Worm (Caenorhabditis elegans) whole organism, L4 larva: ENCODE data around the gene T09A12.8.
A peak's percentile ranks its signal among the peaks of the same experiment; 100 is the strongest.

Source experiments
- F44E2.7 ChIP-seq: fragments of 200-800 bp; sonication (Bioruptor generic); IDR thresholded peaks from 2 replicates; pipeline ENCODE4 v2.1.2; 2022; ENCODE audit warnings: missing genetic modification characterization, missing compliant biosample characterization
- F49E8.2 ChIP-seq: sonication (generic microtip); optimal IDR thresholded peaks from 2 replicates; lab custom pipeline; 2016; ENCODE audit warnings: missing compliant biosample characterization, mild to moderate bottlenecking, missing genetic modification characterization, borderline replicate concordance
- T20F7.1 ChIP-seq: fragments of 200-800 bp; sonication (Bioruptor generic); optimal IDR thresholded peaks from 2 replicates; lab custom pipeline; 2018; ENCODE audit warnings: mild to moderate bottlenecking, missing genetic modification characterization, missing compliant biosample characterization
- Y48G9A.11 ChIP-seq: fragments of 200-800 bp; sonication (Bioruptor generic); IDR thresholded peaks from 2 replicates; pipeline ENCODE4 v1.3.6; 2022; ENCODE audit warnings: missing genetic modification reagents, missing genetic modification characterization, missing compliant biosample characterization
- aly-2 ChIP-seq: sonication (generic microtip); optimal IDR thresholded peaks from 2 replicates; lab custom pipeline; 2018; ENCODE audit warnings: missing biosample characterization, missing genetic modification characterization
- arid-1 ChIP-seq: fragments of 200-800 bp; sonication (Bioruptor generic); conservative IDR thresholded peaks from 2 replicates; pipeline ENCODE4 v1.3.6; 2022; ENCODE audit warnings: missing genetic modification reagents, missing genetic modification characterization, missing compliant biosample characterization
- ceh-32 ChIP-seq: sonication (generic microtip); optimal IDR thresholded peaks from 2 replicates; lab custom pipeline; 2016; ENCODE audit warnings: mild to moderate bottlenecking, missing genetic modification characterization, missing compliant biosample characterization; ENCODE audit not compliant: poor library complexity
- ces-1 ChIP-seq: fragments of 150-350 bp; sonication (generic microtip); optimal IDR thresholded peaks from 4 replicates; lab custom pipeline; 2014; ENCODE audit warnings: missing biosample characterization, missing genetic modification reagents, missing genetic modification characterization
- ctbp-1 ChIP-seq: fragments of 200-800 bp; sonication (Bioruptor generic); IDR thresholded peaks from 2 replicates; pipeline ENCODE4 v1.3.6; 2022; ENCODE audit warnings: missing genetic modification reagents, missing genetic modification characterization, missing compliant biosample characterization
- daf-12 ChIP-seq: fragments of 150-350 bp; optimal IDR thresholded peaks from 2 replicates; lab custom pipeline; 2014; ENCODE audit warnings: missing biosample characterization, missing genetic modification reagents, missing genetic modification characterization
- daf-16 ChIP-seq, 3 experiments: sonication (generic microtip); optimal IDR thresholded peaks; 2 replicates each; lab custom pipeline; 2016 to 2017; ENCODE audit warnings: missing genetic modification characterization in 3 of 3, missing genetic modification reagents in 3 of 3, mild to moderate bottlenecking in 2 of 3, missing compliant biosample characterization in 2 of 3, missing biosample characterization in 1 of 3, moderate library complexity in 1 of 3
- dmd-6 ChIP-seq: fragments of 200-800 bp; sonication (Bioruptor generic); IDR thresholded peaks from 2 replicates; pipeline ENCODE4 v1.3.6; 2022; ENCODE audit warnings: missing genetic modification reagents, missing genetic modification characterization, missing compliant biosample characterization
- dmd-8 ChIP-seq: fragments of 200-800 bp; sonication (Bioruptor generic); IDR thresholded peaks from 2 replicates; pipeline ENCODE4 v1.3.6; 2022; ENCODE audit warnings: missing genetic modification characterization, missing compliant biosample characterization
- duxl-1 ChIP-seq: sonication (generic microtip); optimal IDR thresholded peaks from 2 replicates; lab custom pipeline; 2016; ENCODE audit warnings: mild to moderate bottlenecking, missing genetic modification characterization, moderate library complexity, missing compliant biosample characterization; ENCODE audit not compliant: poor library complexity
- dve-1 ChIP-seq: sonication (generic microtip); optimal IDR thresholded peaks from 2 replicates; lab custom pipeline; 2017; ENCODE audit warnings: antibody characterized with exemption, mild to moderate bottlenecking, missing genetic modification characterization, missing compliant biosample characterization; ENCODE audit not compliant: insufficient read depth
- egl-43 ChIP-seq: fragments of 200-800 bp; sonication (Bioruptor generic); IDR thresholded peaks from 2 replicates; pipeline ENCODE4 v1.3.6; 2022; ENCODE audit warnings: missing genetic modification reagents, missing genetic modification characterization, missing compliant biosample characterization
- hif-1 ChIP-seq, 2 experiments: sonication (generic microtip); optimal IDR thresholded peaks; 2 replicates each; lab custom pipeline; 2016 to 2017; ENCODE audit warnings: missing compliant biosample characterization in 2 of 2, missing genetic modification characterization in 2 of 2, missing genetic modification reagents in 2 of 2, missing genotype in 2 of 2, mild to moderate bottlenecking in 1 of 2
- hlh-11 ChIP-seq: fragments of 200-800 bp; sonication (Bioruptor generic); optimal IDR thresholded peaks from 2 replicates; lab custom pipeline; 2018; ENCODE audit warnings: mild to moderate bottlenecking, missing genetic modification characterization, missing compliant biosample characterization
- hlh-30 ChIP-seq: sonication (generic microtip); optimal IDR thresholded peaks from 2 replicates; lab custom pipeline; 2017; ENCODE audit warnings: antibody characterized with exemption, mild to moderate bottlenecking, missing genetic modification characterization, missing compliant biosample characterization; ENCODE audit not compliant: insufficient read depth
- hmg-1.1 ChIP-seq: fragments of 200-800 bp; sonication (Bioruptor generic); IDR thresholded peaks from 2 replicates; pipeline ENCODE4 v1.3.6; 2022; ENCODE audit warnings: missing genetic modification reagents, missing genetic modification characterization, missing compliant biosample characterization
- lin-1 ChIP-seq: fragments of 200-800 bp; sonication (Bioruptor generic); IDR thresholded peaks from 2 replicates; pipeline ENCODE4 v1.3.6; 2022; ENCODE audit warnings: missing genetic modification reagents, missing genetic modification characterization, missing compliant biosample characterization
- lin-13 ChIP-seq: fragments of 150-350 bp; optimal IDR thresholded peaks from 2 replicates; lab custom pipeline; 2014; ENCODE audit warnings: missing biosample characterization, missing genetic modification reagents, missing genetic modification characterization
- lin-15B ChIP-seq: fragments of 150-350 bp; sonication (generic microtip); optimal IDR thresholded peaks from 3 replicates; lab custom pipeline; 2014; ENCODE audit warnings: missing biosample characterization, missing genetic modification characterization
- lin-39 ChIP-seq: fragments of 150-350 bp; optimal IDR thresholded peaks from 2 replicates; lab custom pipeline; 2014; ENCODE audit warnings: missing biosample characterization, missing genetic modification reagents, missing genetic modification characterization
- lsy-2 ChIP-seq, 2 experiments: fragments of 150-350 bp in 1 of 2; sonication (generic microtip) in 1 of 2; optimal IDR thresholded peaks; 2 replicates each; lab custom pipeline; 2014 to 2017; ENCODE audit warnings: missing biosample characterization in 2 of 2, missing genetic modification characterization in 2 of 2
- madf-5 ChIP-seq, 2 experiments: fragments of 200-800 bp; sonication (Bioruptor generic); IDR thresholded peaks; 2 replicates each; pipeline ENCODE4 v1.3.6; 2022; ENCODE audit warnings: missing compliant biosample characterization in 2 of 2, missing genetic modification characterization in 2 of 2
- madf-9 ChIP-seq: fragments of 200-800 bp; sonication (Bioruptor generic); conservative IDR thresholded peaks from 2 replicates; pipeline ENCODE4 v1.3.6; 2022; ENCODE audit warnings: missing genetic modification reagents, missing genetic modification characterization, missing compliant biosample characterization
- mdl-1 ChIP-seq, 2 experiments: fragments of 150-350 bp in 1 of 2; sonication (generic microtip) in 1 of 2; optimal IDR thresholded peaks; 2 replicates each; lab custom pipeline; 2014 to 2017; ENCODE audit warnings: missing biosample characterization in 2 of 2, missing genetic modification characterization in 2 of 2
- mep-1 ChIP-seq: fragments of 150-350 bp; sonication (generic microtip); optimal IDR thresholded peaks from 3 replicates; lab custom pipeline; 2014; ENCODE audit warnings: missing biosample characterization, missing genetic modification characterization
- mes-2 ChIP-seq: sonication (generic microtip); optimal IDR thresholded peaks from 2 replicates; lab custom pipeline; 2016; ENCODE audit warnings: missing genotype, mild to moderate bottlenecking, missing genetic modification characterization, missing compliant biosample characterization; ENCODE audit not compliant: poor library complexity, severe bottlenecking
- mxl-3 ChIP-seq: fragments of 200-800 bp; sonication (Bioruptor generic); optimal IDR thresholded peaks from 2 replicates; lab custom pipeline; 2018; ENCODE audit warnings: mild to moderate bottlenecking, missing genetic modification characterization, missing compliant biosample characterization
- nhr-10 ChIP-seq: fragments of 150-350 bp; optimal IDR thresholded peaks from 2 replicates; lab custom pipeline; 2014; ENCODE audit warnings: missing biosample characterization, missing genetic modification characterization
- nhr-102 ChIP-seq: sonication (generic microtip); optimal IDR thresholded peaks from 2 replicates; lab custom pipeline; 2016; ENCODE audit warnings: mild to moderate bottlenecking, missing genetic modification characterization, moderate library complexity, missing compliant biosample characterization
- nhr-11 ChIP-seq: fragments of 150-350 bp; optimal IDR thresholded peaks from 2 replicates; lab custom pipeline; 2014; ENCODE audit warnings: missing biosample characterization, missing genetic modification characterization
- nhr-28 ChIP-seq: fragments of 150-350 bp; optimal IDR thresholded peaks from 2 replicates; lab custom pipeline; 2014; ENCODE audit warnings: missing biosample characterization, missing genetic modification characterization
- nhr-48 ChIP-seq: sonication (generic microtip); optimal IDR thresholded peaks from 2 replicates; lab custom pipeline; 2016; ENCODE audit warnings: mild to moderate bottlenecking, missing genetic modification characterization, missing compliant biosample characterization
- nhr-6 ChIP-seq: fragments of 150-350 bp; optimal IDR thresholded peaks from 2 replicates; lab custom pipeline; 2014; ENCODE audit warnings: missing biosample characterization, missing genetic modification characterization
- nhr-77 ChIP-seq: fragments of 150-350 bp; optimal IDR thresholded peaks from 2 replicates; lab custom pipeline; 2014; ENCODE audit warnings: missing biosample characterization, missing genetic modification characterization
- pha-4 ChIP-seq, 2 experiments: fragments of 150-350 bp in 1 of 2; fragments of 200-800 bp in 1 of 2; sonication (Bioruptor generic) in 1 of 2; IDR thresholded peaks in 1 of 2; optimal IDR thresholded peaks in 1 of 2; 2 replicates each; pipeline versions ENCODE4 v1.3.6 to Lab custom; 2014 to 2022; ENCODE audit warnings: missing genetic modification characterization in 2 of 2, missing genetic modification reagents in 2 of 2, missing biosample characterization in 1 of 2, missing compliant biosample characterization in 1 of 2
- php-3 ChIP-seq: fragments of 200-800 bp; sonication (Bioruptor generic); IDR thresholded peaks from 2 replicates; pipeline ENCODE4 v1.3.6; 2022; ENCODE audit warnings: missing genetic modification reagents, missing genetic modification characterization, missing compliant biosample characterization
- pqm-1 ChIP-seq: sonication (generic microtip); optimal IDR thresholded peaks from 2 replicates; lab custom pipeline; 2017; ENCODE audit warnings: missing biosample characterization, missing genetic modification characterization
- rbr-2 ChIP-seq: sonication (generic microtip); optimal IDR thresholded peaks from 2 replicates; lab custom pipeline; 2016; ENCODE audit warnings: missing genotype, missing genetic modification characterization, missing compliant biosample characterization
- set-16 ChIP-seq: fragments of 200-800 bp; sonication (Bioruptor generic); IDR thresholded peaks from 2 replicates; pipeline ENCODE4 v1.3.6; 2022; ENCODE audit warnings: missing genetic modification reagents, missing genetic modification characterization, missing compliant biosample characterization
- snpc-4 ChIP-seq: fragments of 150-350 bp; optimal IDR thresholded peaks from 2 replicates; lab custom pipeline; 2014; ENCODE audit warnings: missing biosample characterization, missing genetic modification characterization
- spr-1 ChIP-seq: sonication (generic microtip); optimal IDR thresholded peaks from 2 replicates; lab custom pipeline; 2016; ENCODE audit warnings: mild to moderate bottlenecking, missing genetic modification characterization, missing compliant biosample characterization
- zfp-3 ChIP-seq: fragments of 200-800 bp; sonication (Bioruptor generic); conservative IDR thresholded peaks from 2 replicates; pipeline ENCODE4 v1.3.6; 2022; ENCODE audit warnings: missing genetic modification reagents, missing genetic modification characterization, missing compliant biosample characterization
- ztf-11 ChIP-seq: fragments of 150-350 bp; optimal IDR thresholded peaks from 2 replicates; lab custom pipeline; 2014; ENCODE audit warnings: missing biosample characterization, missing genetic modification characterization

Gene T09A12.8

ce11 chrIV:8232428-8232827 is 11.1 kb downstream of the T09A12.8 start (continued):
- TF ChIP-seq mdl-1 (tag; optimal IDR thresholded peaks at IDR 0.05; lab: Kevin White, UChicago) (peak in 1 of 2 experiments; percentile 72), madf-9 (GFP tag; lab: Robert Waterston, UW) (no peak), Y48G9A.11 (no peak), arid-1 (GFP tag; lab: Robert Waterston, UW) (no peak), ces-1 (GFP tag; lab: Kevin White, UChicago) (no peak), madf-5 (GFP tag; IDR thresholded peaks at IDR 0.05; lab: Robert Waterston, UW) (no peak), lin-15B (tag; lab: Kevin White, UChicago) (no peak), mxl-3 (peak; percentile 81), dmd-8 (GFP tag; lab: Robert Waterston, UW) (no peak), aly-2 (no peak), ctbp-1 (no peak), F44E2.7 (GFP tag; lab: Robert Waterston, UW) (no peak), hlh-30 (peak; percentile 95), F49E8.2 (tag; lab: Kevin White, UChicago) (no peak), T20F7.1 (no peak), lsy-2 (tag; optimal IDR thresholded peaks at IDR 0.05; lab: Kevin White, UChicago) (peak in 1 of 2 experiments; percentile 38), dmd-6 (0 out of 2 replicates have a peak, but pooled peaks have one; percentile 10), nhr-11 (tag; lab: Kevin White, UChicago) (peak; percentile 22), mep-1 (peak; percentile 5), zfp-3 (GFP tag; lab: Robert Waterston, UW) (no peak), egl-43 (GFP tag; lab: Robert Waterston, UW) (no peak), daf-12 (tag; lab: Kevin White, UChicago) (no peak)

DNA sequence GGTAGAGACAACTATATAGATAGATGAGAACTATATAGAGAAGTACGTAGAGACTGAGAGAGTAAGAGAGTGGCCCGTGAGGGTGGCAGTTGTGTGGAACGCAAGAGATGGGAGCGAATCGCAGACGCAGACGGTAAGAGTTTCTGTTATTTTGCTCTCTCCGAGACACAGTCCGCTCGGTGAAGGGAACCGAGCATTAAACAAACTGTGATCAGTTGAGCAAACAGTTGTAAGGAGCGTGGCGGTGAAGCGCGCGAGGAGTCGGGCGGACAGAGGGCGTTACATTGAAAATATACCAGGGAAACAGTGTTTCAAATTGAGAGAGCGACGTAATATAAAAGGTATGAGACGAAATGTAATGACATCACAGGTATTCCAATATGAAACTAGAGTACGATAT is 14.0 kb downstream of the T09A12.8 start:
- peak; percentile 71 for TF ChIP-seq hlh-30
- TF ChIP-seq lin-39 (tag; lab: Kevin White, UChicago) = no peak
- peak; percentile 80 for TF ChIP-seq mxl-3
- peak; percentile 55 for TF ChIP-seq set-16 (GFP tag; lab: Robert Waterston, UW)
- no peak for TF ChIP-seq dmd-8 (GFP tag; lab: Robert Waterston, UW)
- TF ChIP-seq arid-1 (GFP tag; lab: Robert Waterston, UW) = peak; percentile 44; the same call in 1 of the 2 replicates
- TF ChIP-seq rbr-2 (tag; lab: Kevin White, UChicago) = peak; percentile 48
- TF ChIP-seq hlh-11 = peak; percentile 96
- TF ChIP-seq snpc-4 = no peak
- peak; percentile 33 for TF ChIP-seq nhr-77 (tag; lab: Kevin White, UChicago)
- peak; percentile 64; the same call in 1 of the 2 replicates for TF ChIP-seq php-3 (GFP tag; lab: Robert Waterston, UW)
- peak; percentile 65 for TF ChIP-seq mes-2 (tag; lab: Kevin White, UChicago)
- peak; percentile 48 for TF ChIP-seq spr-1 (tag; lab: Kevin White, UChicago)
- peak; percentile 82 for TF ChIP-seq nhr-48 (tag; lab: Kevin White, UChicago)
- TF ChIP-seq dve-1 (tag; lab: Kevin White, UChicago) = peak; percentile 78
- peak in 1 of 2 experiments; percentile 35 for TF ChIP-seq mdl-1 (tag; optimal IDR thresholded peaks at IDR 0.05; lab: Kevin White, UChicago)
- TF ChIP-seq nhr-10 (tag; lab: Kevin White, UChicago) = no peak
- TF ChIP-seq lin-1 (GFP tag; lab: Robert Waterston, UW) = peak; percentile 31; the same call in 1 of the 2 replicates
- TF ChIP-seq nhr-102 = peak; percentile 71
- peak; percentile 21 for TF ChIP-seq pqm-1
- no peak for TF ChIP-seq ceh-32
- TF ChIP-seq T20F7.1 = peak; percentile 43
- peak in 1 of 2 experiments; percentile 34 for TF ChIP-seq lsy-2 (tag; optimal IDR thresholded peaks at IDR 0.05; lab: Kevin White, UChicago)
- TF ChIP-seq lin-13 (GFP tag; lab: Kevin White, UChicago) = peak; percentile 10
- no peak for TF ChIP-seq duxl-1 (tag; lab: Kevin White, UChicago)
- TF ChIP-seq pha-4 (GFP tag; IDR thresholded peaks at IDR 0.05; lab: Robert Waterston, UW) = 0 out of 2 replicates have a peak, but pooled peaks have one; percentile 13
- no peak for TF ChIP-seq pha-4 (tag; optimal IDR thresholded peaks at IDR 0.05; lab: Kevin White, UChicago)
- peak; percentile 72 for TF ChIP-seq nhr-28 (tag; lab: Kevin White, UChicago)
- TF ChIP-seq dmd-6 = peak; percentile 91
- peak in 1 of 2 experiments; percentile 61 for TF ChIP-seq hif-1 (tag; optimal IDR thresholded peaks at IDR 0.05; lab: Kevin White, UChicago)
- TF ChIP-seq nhr-6 (tag; lab: Kevin White, UChicago) = peak; percentile 30
- no peak for TF ChIP-seq ztf-11 (tag; lab: Kevin White, UChicago)
- no peak for TF ChIP-seq daf-16 (GFP tag; optimal IDR thresholded peaks at IDR 0.05; lab: Kevin White, UChicago)
- TF ChIP-seq daf-16 (tag; optimal IDR thresholded peaks at IDR 0.05; lab: Kevin White, UChicago) = peak; percentile 89
- peak; percentile 53 for TF ChIP-seq hmg-1.1
